Worm (Caenorhabditis elegans): ENCODE measurements around the gene srt-55.

Gene srt-55

ce11 chrIII:10095377-10095776 lies 10.9 kb downstream of the srt-55 start:
- no peak for TF ChIP-seq unc-39 (tag; optimal IDR thresholded peaks at IDR 0.05)
- TF ChIP-seq tbx-8 (GFP tag; optimal IDR thresholded peaks at IDR 0.05): no peak
- TF ChIP-seq blmp-1 (tag; optimal IDR thresholded peaks at IDR 0.05): no peak
- TF ChIP-seq ceh-43 (GFP tag; optimal IDR thresholded peaks at IDR 0.05): no peak

DNA sequence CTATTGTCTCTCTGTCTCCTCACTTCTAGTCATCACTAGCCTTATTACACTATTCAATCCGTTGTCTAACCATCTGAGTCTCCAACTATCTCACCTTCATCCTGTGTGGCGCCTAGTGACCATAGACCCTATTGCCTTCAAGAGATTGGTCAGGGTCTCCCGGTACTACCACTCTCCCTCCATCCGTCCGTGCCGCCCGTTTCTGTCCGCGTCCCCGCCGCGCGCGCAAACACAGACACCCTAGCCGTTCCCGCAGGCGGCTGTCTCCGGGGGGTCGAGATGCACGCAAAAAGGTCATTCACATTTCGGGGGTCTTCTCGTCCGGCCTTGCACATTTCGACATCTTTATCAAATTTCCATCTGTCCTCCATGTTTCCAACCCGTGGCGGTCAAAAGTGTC lies 11.8 kb downstream of the srt-55 start:
- TF ChIP-seq sptf-1 (tag; optimal IDR thresholded peaks at IDR 0.05): peak; percentile 79
- TF ChIP-seq M03D4.4 (tag; optimal IDR thresholded peaks at IDR 0.05): peak; percentile 59
- peak; percentile 9 for TF ChIP-seq bed-3 (GFP tag; optimal IDR thresholded peaks at IDR 0.05)
- TF ChIP-seq mls-2 (tag; optimal IDR thresholded peaks at IDR 0.05): peak; percentile 58
- peak; percentile 56 for TF ChIP-seq unc-120 (tag; optimal IDR thresholded peaks at IDR 0.05; ENCODE audit: poor library complexity, severe bottlenecking)
- TF ChIP-seq unc-39 (tag; optimal IDR thresholded peaks at IDR 0.05): no peak
- peak; percentile 3 for TF ChIP-seq unc-62 (GFP tag; optimal IDR thresholded peaks at IDR 0.05)
- peak; percentile 69 for TF ChIP-seq cnd-1 (tag; optimal IDR thresholded peaks at IDR 0.05)
- peak; percentile 21 for TF ChIP-seq lsy-2 (tag; optimal IDR thresholded peaks at IDR 0.05)
- TF ChIP-seq lin-13 (tag; optimal IDR thresholded peaks at IDR 0.05): no peak
- TF ChIP-seq nhr-28 (tag; optimal IDR thresholded peaks at IDR 0.05): no peak
- peak; percentile 58 for TF ChIP-seq pha-4 (tag; optimal IDR thresholded peaks at IDR 0.05)
- no peak for TF ChIP-seq mab-5 (tag; optimal IDR thresholded peaks at IDR 0.05)
- TF ChIP-seq nhr-2 (tag; optimal IDR thresholded peaks at IDR 0.05): peak; percentile 9
- TF ChIP-seq ham-2 (GFP tag; optimal IDR thresholded peaks at IDR 0.05): peak; percentile 91
- TF ChIP-seq drap-1 (GFP tag; optimal IDR thresholded peaks at IDR 0.05): peak; percentile 28

- TF ChIP-seq lin-32 (GFP tag; optimal IDR thresholded peaks at IDR 0.05) (peak; percentile 2), sem-2 (GFP tag; optimal IDR thresholded peaks at IDR 0.05) (no peak)
Measured at ce11 chrIII:10093093-10093492, 13.2 kb downstream of the srt-55 start.

- no peak for TF ChIP-seq flh-1 (GFP tag; optimal IDR thresholded peaks at IDR 0.05)
- TF ChIP-seq ztf-11 (tag; optimal IDR thresholded peaks at IDR 0.05): no peak
- no peak for TF ChIP-seq sptf-1 (tag; optimal IDR thresholded peaks at IDR 0.05)
- no peak for TF ChIP-seq unc-120 (tag; optimal IDR thresholded peaks at IDR 0.05; ENCODE audit: poor library complexity, severe bottlenecking)
- no peak for TF ChIP-seq lin-32 (GFP tag; optimal IDR thresholded peaks at IDR 0.05)
- no peak for TF ChIP-seq mep-1 (tag; optimal IDR thresholded peaks at IDR 0.05)
- no peak for TF ChIP-seq unc-39 (tag; optimal IDR thresholded peaks at IDR 0.05)
- no peak for TF ChIP-seq nhr-76 (tag; optimal IDR thresholded peaks at IDR 0.05)
- TF ChIP-seq unc-62 (GFP tag; optimal IDR thresholded peaks at IDR 0.05): no peak
- no peak for TF ChIP-seq zip-8 (tag; optimal IDR thresholded peaks at IDR 0.05)
- no peak for TF ChIP-seq elt-1 (tag; optimal IDR thresholded peaks at IDR 0.05; ENCODE audit: borderline replicate concordance, insufficient read depth)
- TF ChIP-seq sem-2 (GFP tag; optimal IDR thresholded peaks at IDR 0.05): no peak
- no peak for TF ChIP-seq nhr-12 (tag; optimal IDR thresholded peaks at IDR 0.05)
- no peak for TF ChIP-seq pha-4 (tag; optimal IDR thresholded peaks at IDR 0.05)
Measured at ce11 chrIII:10090685-10091084, 15.6 kb downstream of the srt-55 start, which contains the start of gene gtf-2H2C. gtf-2H2C (minus strand) TSS chrIII:10090785.

ce11 chrIII:10088508-10088981 lies 17.7 kb downstream of the srt-55 start, which contains the start of gene hal-2:
hal-2 (minus strand) TSS chrIII:10088931.
- TF ChIP-seq nhr-28 (tag; optimal IDR thresholded peaks at IDR 0.05) (no peak), drap-1 (GFP tag; optimal IDR thresholded peaks at IDR 0.05) (no peak), unc-120 (tag; optimal IDR thresholded peaks at IDR 0.05; ENCODE audit: poor library complexity, severe bottlenecking) (no peak), hlh-1 (tag; optimal IDR thresholded peaks at IDR 0.05) (no peak), nhr-237 (tag; optimal IDR thresholded peaks at IDR 0.05) (no peak), lsy-2 (tag; optimal IDR thresholded peaks at IDR 0.05) (no peak), elt-1 (tag; optimal IDR thresholded peaks at IDR 0.05; ENCODE audit: borderline replicate concordance, insufficient read depth) (no peak)

DNA sequence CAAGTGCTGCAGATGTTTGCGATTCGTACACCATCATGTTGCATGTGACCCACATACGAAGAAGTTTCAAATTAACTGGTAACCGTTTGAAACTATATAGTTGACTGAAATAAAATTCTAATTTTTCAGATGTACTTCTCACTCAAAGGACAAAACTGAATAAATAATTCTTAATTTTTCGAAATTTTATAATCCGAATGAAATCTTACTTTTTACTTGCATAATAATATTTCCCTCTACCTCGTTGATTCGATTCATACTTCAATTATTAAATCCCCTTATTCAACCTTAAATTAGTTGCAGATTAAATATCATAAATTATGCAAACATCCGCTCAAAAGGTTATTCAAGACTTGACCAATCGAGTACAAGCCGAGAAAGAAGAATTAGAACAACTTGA lies 20.3 kb downstream of the srt-55 start, which contains the start of gene T16H12.2:
T16H12.2 (plus strand) TSS at position 301 of the 400 bp plus-strand sequence.
- TF ChIP-seq nhr-2 (tag; optimal IDR thresholded peaks at IDR 0.05) (no peak), unc-62 (GFP tag; optimal IDR thresholded peaks at IDR 0.05) (no peak), ceh-83 (GFP tag; optimal IDR thresholded peaks at IDR 0.05) (no peak), elt-1 (tag; optimal IDR thresholded peaks at IDR 0.05; ENCODE audit: borderline replicate concordance, insufficient read depth) (no peak), ces-1 (GFP tag; optimal IDR thresholded peaks at IDR 0.05) (no peak), zip-8 (tag; optimal IDR thresholded peaks at IDR 0.05) (no peak), mls-2 (tag; optimal IDR thresholded peaks at IDR 0.05) (no peak), ham-2 (GFP tag; optimal IDR thresholded peaks at IDR 0.05) (no peak)
